Fruit fly (Drosophila melanogaster): ENCODE data around the gene CG5516.

Gene CG5516

DNA sequence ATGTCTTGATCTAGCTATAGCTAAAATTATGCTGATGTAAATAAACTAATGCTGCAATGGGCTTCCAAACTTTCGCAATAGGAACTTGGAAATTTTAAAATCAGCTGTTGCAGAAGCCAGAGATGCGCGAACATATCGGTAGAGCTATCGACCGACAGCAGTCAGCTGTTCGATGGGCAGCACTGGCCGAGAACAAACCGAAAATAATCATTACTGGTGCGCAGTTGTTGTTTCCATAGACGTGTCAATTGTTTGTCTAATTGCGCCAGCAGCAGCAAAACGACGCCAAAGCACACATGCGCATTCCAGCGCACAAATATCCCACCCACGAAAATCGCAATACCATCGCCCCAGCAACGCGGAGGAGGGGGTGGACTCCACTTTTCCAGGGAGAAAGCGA is 28.7 kb upstream of the CG5516 start, which contains the start of gene Sap47:
TSS of gene Sap47 (plus strand) at position 149 of the 400 bp plus-strand sequence.
- TF ChIP-seq CG11294 (GFP tag; IDR thresholded peaks at IDR 0.05) = 0 out of 2 replicates have a peak, but pooled peaks have one; percentile 17
- TF ChIP-seq CG6163 (GFP tag; IDR thresholded peaks at IDR 0.05) = no peak
- peak; percentile 38 for TF ChIP-seq Eip78C (GFP tag)
- TF ChIP-seq CG6808 (GFP tag; optimal IDR thresholded peaks at IDR 0.05) = peak; percentile 100
- TF ChIP-seq fkh (GFP tag; optimal IDR thresholded peaks at IDR 0.05) = peak; percentile 71
- 0 out of 3 replicates have a peak, but pooled peaks have one; percentile 11 for TF ChIP-seq eg (GFP tag; IDR thresholded peaks at IDR 0.05)
- no peak for TF ChIP-seq Smox (GFP tag; optimal IDR thresholded peaks at IDR 0.05)

DNA sequence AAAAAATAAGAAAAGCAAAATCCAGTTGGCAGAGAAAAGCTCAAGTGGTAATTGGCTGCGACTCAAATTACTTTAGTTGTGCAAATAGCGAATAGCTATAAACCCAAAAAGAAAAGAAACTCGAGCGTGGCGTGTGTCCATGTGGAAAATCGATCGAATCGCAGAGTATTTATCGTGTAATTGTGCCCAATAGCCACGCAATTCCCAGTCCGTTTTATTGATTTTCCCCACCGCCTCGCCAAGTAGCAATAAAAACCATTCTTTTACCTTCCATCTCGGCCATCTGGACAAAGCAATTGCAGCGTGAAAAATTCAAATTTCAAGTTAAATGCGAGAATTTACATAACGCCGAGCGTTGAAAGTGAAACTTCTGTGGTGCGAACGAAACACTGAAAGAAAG is 28.1 kb upstream of the CG5516 start:
- no peak for TF ChIP-seq CG6792 (GFP tag; optimal IDR thresholded peaks at IDR 0.05)
- TF ChIP-seq CG32006 (GFP tag; optimal IDR thresholded peaks at IDR 0.05) = no peak
- TF ChIP-seq CG6854 (GFP tag; optimal IDR thresholded peaks at IDR 0.05) = no peak
- TF ChIP-seq salr (GFP tag; optimal IDR thresholded peaks at IDR 0.05) = no peak

DNA sequence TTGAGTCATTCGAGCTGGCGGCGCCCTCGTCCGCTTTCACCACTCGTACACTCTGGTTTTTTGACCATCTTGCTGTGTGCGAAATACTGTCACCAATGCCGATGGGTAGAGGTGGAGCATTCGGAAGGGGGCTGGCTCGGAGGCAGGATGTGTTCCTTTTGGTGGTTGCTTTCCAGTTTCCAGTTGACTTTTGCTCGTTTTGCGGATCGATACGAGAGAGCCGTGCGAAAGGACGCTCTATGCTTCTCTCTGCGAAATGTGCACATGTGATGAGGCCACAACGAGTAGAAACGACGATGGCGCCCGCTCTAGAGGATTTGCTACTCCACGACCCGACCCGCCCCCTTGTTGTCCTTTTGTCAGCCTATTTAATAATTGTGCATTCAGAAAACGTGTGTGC is 26.0 kb upstream of the CG5516 start:
- TF ChIP-seq OdsH (GFP tag; optimal IDR thresholded peaks at IDR 0.05) = no peak
- TF ChIP-seq eg (GFP tag; IDR thresholded peaks at IDR 0.05) = 0 out of 3 replicates have a peak, but pooled peaks have one; percentile 14

DNA sequence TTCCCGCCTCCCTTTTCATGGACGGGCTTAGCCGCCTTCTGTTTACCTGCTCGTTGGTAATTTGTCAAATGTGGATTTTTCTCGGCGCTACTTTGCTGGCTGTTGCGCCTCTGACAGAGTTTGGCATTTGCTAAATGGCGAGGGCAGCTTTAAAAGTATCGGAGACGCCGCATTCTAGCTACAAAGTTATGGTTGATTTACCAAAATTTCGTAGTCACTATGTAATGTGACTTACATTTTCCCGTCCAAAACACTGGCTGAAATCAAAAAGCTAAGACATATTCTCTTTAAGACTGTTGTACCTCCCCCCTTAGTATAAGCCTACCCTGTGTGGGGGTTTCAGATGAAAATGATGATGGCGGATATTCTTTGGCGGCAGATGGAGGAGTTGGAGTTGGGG is 16.1 kb upstream of the CG5516 start:
- TF ChIP-seq CG6163 (GFP tag; IDR thresholded peaks at IDR 0.05) = 0 out of 3 replicates have a peak, but pooled peaks have one; percentile 33
- no peak for TF ChIP-seq CG11294 (GFP tag; IDR thresholded peaks at IDR 0.05)

DNA sequence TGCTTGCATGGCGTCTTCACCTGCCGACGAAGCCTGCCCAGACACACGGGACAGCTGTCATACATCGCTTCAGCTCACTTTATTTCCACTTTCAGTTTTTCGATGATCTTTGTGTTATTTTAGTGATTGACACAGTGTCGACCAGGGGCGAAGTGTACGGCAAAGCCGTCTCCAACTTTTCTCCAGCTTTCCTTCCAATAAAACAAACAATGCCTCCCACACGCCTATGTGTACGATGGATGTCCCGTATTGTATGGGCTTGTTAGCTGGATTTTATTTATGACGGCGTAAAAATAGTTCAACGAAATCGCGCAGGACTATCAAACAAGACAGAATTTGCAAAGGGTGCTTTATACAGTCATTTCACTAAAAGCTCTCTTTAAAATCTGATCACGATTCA is 12.8 kb upstream of the CG5516 start, which contains the start of the genes CG31088 and CG46383:
TSS of gene CG31088 (minus strand) at position 101 of the 400 bp plus-strand sequence.
TSS of gene CG46383 (minus strand) at position 101 of the 400 bp plus-strand sequence.
- TF ChIP-seq esn (GFP tag; optimal IDR thresholded peaks at IDR 0.05) = no peak
- no peak for TF ChIP-seq CG6163 (GFP tag; IDR thresholded peaks at IDR 0.05)
- no peak for TF ChIP-seq Lpt (GFP tag; optimal IDR thresholded peaks at IDR 0.05)
- no peak for TF ChIP-seq CG11902 (GFP tag; optimal IDR thresholded peaks at IDR 0.05)
- TF ChIP-seq Hr4 (GFP tag; optimal IDR thresholded peaks at IDR 0.05) = no peak
- no peak for TF ChIP-seq Eip93F (GFP tag; optimal IDR thresholded peaks at IDR 0.05)
- no peak for TF ChIP-seq CG16779 (tag; optimal IDR thresholded peaks at IDR 0.05)

DNA sequence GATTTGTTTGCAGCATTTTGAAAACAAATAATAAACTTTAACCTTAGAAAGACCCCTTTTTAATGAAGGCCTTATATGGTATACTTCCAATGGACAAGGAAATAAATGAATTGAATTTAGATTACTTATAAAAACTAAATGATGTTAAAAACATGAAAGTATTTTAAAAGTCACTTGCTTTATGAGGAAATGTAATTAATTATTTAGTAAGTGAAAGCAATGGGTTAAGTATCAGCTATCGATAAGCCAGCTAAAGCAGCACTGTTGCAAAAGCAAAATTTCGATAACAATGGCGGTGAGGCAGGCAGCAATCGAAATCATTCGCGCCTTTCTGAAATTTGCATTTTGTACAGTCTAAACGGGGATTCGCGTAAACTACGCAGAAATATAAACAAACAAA is 1.5 kb downstream of the CG5516 start, which contains the start of the genes CG32856 and Rbf2:
TSS of gene CG32856 (minus strand) at position 183 of the 400 bp plus-strand sequence.
TSS of gene Rbf2 (plus strand) at position 278 of the 400 bp plus-strand sequence.
- TF ChIP-seq net (GFP tag; optimal IDR thresholded peaks at IDR 0.05) (peak; percentile 87), Sox102F (GFP tag; optimal IDR thresholded peaks at IDR 0.05) (peak; percentile 85), CG11762 (GFP tag; optimal IDR thresholded peaks at IDR 0.05; ENCODE audit: insufficient read depth) (no peak), CG34406 (GFP tag; optimal IDR thresholded peaks at IDR 0.05) (peak; percentile 89), Met (GFP tag; optimal IDR thresholded peaks at IDR 0.05) (peak; percentile 93), CG6854 (GFP tag; optimal IDR thresholded peaks at IDR 0.05) (no peak), acj6 (GFP tag; optimal IDR thresholded peaks at IDR 0.05) (peak; percentile 93), CG31627 (GFP tag; optimal IDR thresholded peaks at IDR 0.05) (peak; percentile 95), CG6808 (GFP tag; optimal IDR thresholded peaks at IDR 0.05) (no peak), CG11902 (GFP tag; optimal IDR thresholded peaks at IDR 0.05) (peak; percentile 64), CG7368 (GFP tag; optimal IDR thresholded peaks at IDR 0.05) (no peak), CG6792 (GFP tag; optimal IDR thresholded peaks at IDR 0.05) (peak; percentile 84), cyc (GFP tag; optimal IDR thresholded peaks at IDR 0.05) (peak; percentile 67), Hr39 (GFP tag; optimal IDR thresholded peaks at IDR 0.05) (peak; percentile 93), spab (GFP tag; optimal IDR thresholded peaks at IDR 0.05) (peak; percentile 61), pdm3 (GFP tag; optimal IDR thresholded peaks at IDR 0.05) (peak; percentile 94), vri (GFP tag; optimal IDR thresholded peaks at IDR 0.05) (no peak), lz (GFP tag; optimal IDR thresholded peaks at IDR 0.05) (peak; percentile 95), Eip75B (GFP tag; optimal IDR thresholded peaks at IDR 0.05) (peak; percentile 78), CG9139 (GFP tag; optimal IDR thresholded peaks at IDR 0.05) (peak; percentile 50), dsx (GFP tag; optimal IDR thresholded peaks at IDR 0.05; ENCODE audit: poor library complexity, severe bottlenecking) (peak; percentile 91), svp (GFP tag) (peak; percentile 95), Eip78C (GFP tag) (peak; percentile 97), OdsH (GFP tag; optimal IDR thresholded peaks at IDR 0.05) (peak; percentile 93), Blimp-1 (GFP tag; optimal IDR thresholded peaks at IDR 0.05) (no peak), CG15336 (GFP tag; IDR thresholded peaks at IDR 0.05) (peak; percentile 90), topi (GFP tag; optimal IDR thresholded peaks at IDR 0.05) (peak; percentile 79), CG8319 (GFP tag; optimal IDR thresholded peaks at IDR 0.05) (peak; percentile 62), achi (GFP tag; optimal IDR thresholded peaks at IDR 0.05) (peak; percentile 88), Hr4 (GFP tag; optimal IDR thresholded peaks at IDR 0.05) (peak; percentile 92)

All from whole organism, prepupa.